Fruit fly (Drosophila melanogaster) whole organism, prepupa: ENCODE results near the gene CG3246.

ENCODE experiments used
- Blimp-1 ChIP-seq: fragments of 200-800 bp; sonication (Bioruptor generic); optimal IDR thresholded peaks from 3 replicates; lab custom pipeline; 2017; ENCODE audit warnings: missing biosample characterization, missing genetic modification characterization, mild to moderate bottlenecking, moderate library complexity, missing genetic modification reagents
- CG10631 ChIP-seq: fragments of 200-800 bp; sonication (Bioruptor generic); optimal IDR thresholded peaks from 2 replicates; lab custom pipeline; 2016; ENCODE audit warnings: missing biosample characterization, missing genetic modification characterization
- CG10669 ChIP-seq: fragments of 200-800 bp; sonication (Bioruptor generic); optimal IDR thresholded peaks from 3 replicates; lab custom pipeline; 2018; ENCODE audit warnings: missing biosample characterization, mild to moderate bottlenecking, missing genetic modification characterization, moderate library complexity
- CG11762 ChIP-seq: fragments of 200-800 bp; sonication (Bioruptor generic); optimal IDR thresholded peaks from 3 replicates; lab custom pipeline; 2016; ENCODE audit warnings: missing biosample characterization, missing genetic modification characterization; ENCODE audit not compliant: insufficient read depth
- CG11902 ChIP-seq: fragments of 200-800 bp; sonication (Bioruptor generic); optimal IDR thresholded peaks from 3 replicates; lab custom pipeline; 2016; ENCODE audit warnings: missing biosample characterization, missing genetic modification characterization
- CG15336 ChIP-seq: fragments of 200-800 bp; sonication (Bioruptor generic); IDR thresholded peaks from 2 replicates; pipeline ENCODE4 v1.3.6; 2022; ENCODE audit warnings: missing biosample characterization, missing genetic modification characterization
- CG3032 ChIP-seq: fragments of 200-800 bp; optimal IDR thresholded peaks from 2 replicates; lab custom pipeline; 2019; ENCODE audit warnings: missing biosample characterization, mild to moderate bottlenecking, missing genetic modification characterization, moderate library complexity
- CG31627 ChIP-seq: fragments of 200-800 bp; sonication (Bioruptor generic); optimal IDR thresholded peaks from 3 replicates; lab custom pipeline; 2016; ENCODE audit warnings: missing biosample characterization, missing genetic modification characterization
- CG32006 ChIP-seq: fragments of 200-800 bp; sonication (Bioruptor generic); optimal IDR thresholded peaks from 3 replicates; lab custom pipeline; 2017; ENCODE audit warnings: missing biosample characterization, mild to moderate bottlenecking, missing genetic modification characterization
- CG34406 ChIP-seq: fragments of 200-800 bp; sonication (Bioruptor generic); optimal IDR thresholded peaks from 3 replicates; lab custom pipeline; 2016; ENCODE audit warnings: missing biosample characterization, missing genetic modification characterization
- CG3919 ChIP-seq: fragments of 200-800 bp; sonication (Bioruptor generic); optimal IDR thresholded peaks from 3 replicates; lab custom pipeline; 2016; ENCODE audit warnings: missing biosample characterization, missing genetic modification characterization
- CG6163 ChIP-seq: fragments of 200-800 bp; sonication (Bioruptor generic); IDR thresholded peaks from 3 replicates; pipeline ENCODE4 v1.3.6; 2022; ENCODE audit warnings: missing biosample characterization, missing genetic modification characterization
- CG6276 ChIP-seq: fragments of 200-800 bp; sonication (Bioruptor generic); optimal IDR thresholded peaks from 2 replicates; lab custom pipeline; 2017; ENCODE audit warnings: missing biosample characterization, mild to moderate bottlenecking, missing genetic modification characterization
- CG6792 ChIP-seq: fragments of 200-800 bp; sonication (Bioruptor generic); optimal IDR thresholded peaks from 3 replicates; lab custom pipeline; 2016; ENCODE audit warnings: missing biosample characterization, missing genetic modification characterization
- CG6808 ChIP-seq: fragments of 200-800 bp; sonication (Bioruptor generic); optimal IDR thresholded peaks from 3 replicates; lab custom pipeline; 2017; ENCODE audit warnings: missing biosample characterization, missing genetic modification characterization, mild to moderate bottlenecking, moderate library complexity, missing genetic modification reagents
- CG6854 ChIP-seq: fragments of 200-800 bp; sonication (Bioruptor generic); optimal IDR thresholded peaks from 2 replicates; lab custom pipeline; 2017; ENCODE audit warnings: missing biosample characterization, mild to moderate bottlenecking, missing genetic modification characterization
- CG8632 ChIP-seq: fragments of 200-800 bp; sonication (Bioruptor generic); optimal IDR thresholded peaks from 3 replicates; lab custom pipeline; 2016; ENCODE audit warnings: missing biosample characterization, missing genetic modification characterization
- Eip78C ChIP-seq: fragments of 200-800 bp; sonication (Bioruptor generic); peaks from one replicate; lab custom pipeline; 2016; ENCODE audit warnings: missing biosample characterization, missing genetic modification characterization
- Ets21C ChIP-seq: fragments of 200-800 bp; sonication (Bioruptor generic); optimal IDR thresholded peaks from 3 replicates; lab custom pipeline; 2016; ENCODE audit warnings: missing biosample characterization, missing genetic modification characterization
- Ets96B ChIP-seq: fragments of 200-800 bp; optimal IDR thresholded peaks from 2 replicates; lab custom pipeline; 2019; ENCODE audit warnings: missing biosample characterization, mild to moderate bottlenecking, missing genetic modification characterization, moderate library complexity
- Gug ChIP-seq: fragments of 200-800 bp; sonication (Bioruptor generic); IDR thresholded peaks from 2 replicates; pipeline ENCODE4 v1.3.6; 2022; ENCODE audit warnings: missing biosample characterization, missing genetic modification characterization
- Hr38 ChIP-seq: sonication (Bioruptor generic); optimal IDR thresholded peaks from 2 replicates; lab custom pipeline; 2016; ENCODE audit warnings: missing biosample characterization, missing genetic modification characterization
- Lpt ChIP-seq: fragments of 200-800 bp; sonication (Bioruptor generic); optimal IDR thresholded peaks from 3 replicates; lab custom pipeline; 2016; ENCODE audit warnings: missing biosample characterization, missing genetic modification characterization
- Met ChIP-seq: fragments of 200-800 bp; sonication (Bioruptor generic); optimal IDR thresholded peaks from 3 replicates; lab custom pipeline; 2016; ENCODE audit warnings: missing biosample characterization, missing genetic modification characterization
- Smox ChIP-seq: fragments of 200-800 bp; sonication (Bioruptor generic); optimal IDR thresholded peaks from 3 replicates; lab custom pipeline; 2016; ENCODE audit warnings: missing biosample characterization, missing genetic modification characterization
- Sox102F ChIP-seq: fragments of 200-800 bp; sonication (Bioruptor generic); optimal IDR thresholded peaks from 2 replicates; lab custom pipeline; 2016; ENCODE audit warnings: missing biosample characterization, mild to moderate bottlenecking, missing genetic modification characterization
- Sox14 ChIP-seq: fragments of 200-800 bp; sonication (Bioruptor generic); optimal IDR thresholded peaks from 3 replicates; lab custom pipeline; 2016; ENCODE audit warnings: missing biosample characterization, missing genetic modification characterization
- Sox15 ChIP-seq: fragments of 200-800 bp; sonication (Bioruptor generic); optimal IDR thresholded peaks from 3 replicates; lab custom pipeline; 2016; ENCODE audit warnings: missing biosample characterization, missing genetic modification characterization
- achi ChIP-seq: fragments of 200-800 bp; sonication (Bioruptor generic); optimal IDR thresholded peaks from 3 replicates; lab custom pipeline; 2016; ENCODE audit warnings: missing biosample characterization, missing genetic modification characterization
- acj6 ChIP-seq: fragments of 200-800 bp; sonication (Bioruptor generic); optimal IDR thresholded peaks from 3 replicates; lab custom pipeline; 2016; ENCODE audit warnings: missing biosample characterization, missing genetic modification characterization
- cyc ChIP-seq: fragments of 200-800 bp; sonication (Bioruptor generic); optimal IDR thresholded peaks from 3 replicates; lab custom pipeline; 2016; ENCODE audit warnings: missing biosample characterization, missing genetic modification characterization
- dac ChIP-seq: fragments of 200-800 bp; sonication (Bioruptor generic); optimal IDR thresholded peaks from 2 replicates; lab custom pipeline; 2017; ENCODE audit warnings: missing biosample characterization, mild to moderate bottlenecking, missing genetic modification characterization
- esn ChIP-seq: fragments of 200-800 bp; sonication (Bioruptor generic); optimal IDR thresholded peaks from 2 replicates; lab custom pipeline; 2016; ENCODE audit warnings: missing biosample characterization, mild to moderate bottlenecking, missing genetic modification characterization, moderate library complexity
- fd59A ChIP-seq: fragments of 200-800 bp; sonication (Bioruptor generic); optimal IDR thresholded peaks from 2 replicates; lab custom pipeline; 2017; ENCODE audit warnings: missing biosample characterization, mild to moderate bottlenecking, missing genetic modification characterization, missing genetic modification reagents
- fd85E ChIP-seq: fragments of 200-800 bp; sonication (Bioruptor generic); optimal IDR thresholded peaks from 3 replicates; lab custom pipeline; 2016; ENCODE audit warnings: missing biosample characterization, missing genetic modification characterization
- fkh ChIP-seq: fragments of 200-800 bp; sonication (Bioruptor generic); optimal IDR thresholded peaks from 3 replicates; lab custom pipeline; 2017; ENCODE audit warnings: missing biosample characterization, mild to moderate bottlenecking, missing genetic modification characterization, moderate library complexity
- lz ChIP-seq: fragments of 200-800 bp; sonication (Bioruptor generic); optimal IDR thresholded peaks from 3 replicates; lab custom pipeline; 2016; ENCODE audit warnings: missing biosample characterization, missing genetic modification characterization
- net ChIP-seq: fragments of 200-800 bp; sonication (Bioruptor generic); optimal IDR thresholded peaks from 3 replicates; lab custom pipeline; 2016; ENCODE audit warnings: missing biosample characterization, missing genetic modification characterization
- salr ChIP-seq, 2 experiments: fragments of 200-800 bp; sonication (Bioruptor generic); optimal IDR thresholded peaks; 3 replicates each; lab custom pipeline; 2016 to 2018; ENCODE audit warnings: missing biosample characterization in 2 of 2, missing genetic modification characterization in 2 of 2, mild to moderate bottlenecking in 1 of 2
- spab ChIP-seq: fragments of 200-800 bp; sonication (Bioruptor generic); optimal IDR thresholded peaks from 2 replicates; lab custom pipeline; 2017; ENCODE audit warnings: missing biosample characterization, mild to moderate bottlenecking, missing genetic modification characterization, missing genetic modification reagents
- ss ChIP-seq, 2 experiments: fragments of 200-800 bp; sonication (Bioruptor generic); optimal IDR thresholded peaks; 2 replicates in 1 of 2; 3 replicates in 1 of 2; lab custom pipeline; 2017 to 2018; ENCODE audit warnings: mild to moderate bottlenecking in 2 of 2, missing biosample characterization in 2 of 2, missing genetic modification characterization in 2 of 2, moderate library complexity in 1 of 2
- svp ChIP-seq: fragments of 200-800 bp; sonication (Bioruptor generic); peaks from one replicate; lab custom pipeline; 2016; ENCODE audit warnings: missing biosample characterization, missing genetic modification characterization
- topi ChIP-seq: fragments of 200-800 bp; sonication (Bioruptor generic); optimal IDR thresholded peaks from 3 replicates; lab custom pipeline; 2016; ENCODE audit warnings: missing biosample characterization, missing genetic modification characterization
- vri ChIP-seq: fragments of 200-800 bp; sonication (Bioruptor generic); optimal IDR thresholded peaks from 3 replicates; lab custom pipeline; 2016; ENCODE audit warnings: missing biosample characterization, mild to moderate bottlenecking, missing genetic modification characterization

Gene CG3246

DNA sequence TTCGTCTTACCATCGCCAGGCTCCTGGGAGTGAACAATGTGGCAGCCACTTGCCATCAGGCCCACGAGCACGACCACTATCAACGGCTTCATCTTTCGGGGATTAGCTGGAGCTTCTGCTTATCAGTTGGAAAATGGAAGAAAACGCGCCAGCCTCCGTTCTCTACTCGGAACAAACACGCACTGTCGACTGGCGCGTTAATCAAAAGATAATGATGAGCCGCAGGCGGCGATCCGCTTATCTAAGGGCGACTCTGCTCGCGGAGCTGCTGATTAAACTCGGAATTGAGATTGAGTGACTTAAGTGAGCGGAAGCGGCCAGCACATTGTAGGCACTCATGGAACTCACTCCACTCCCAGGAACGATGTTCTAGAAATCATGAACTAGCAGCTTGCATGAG, at the start of gene CG3246:
CG3246 (minus strand) TSS at position 193 of the 400 bp plus-strand sequence.
- TF ChIP-seq spab (GFP tag; lab: Kevin White, UChicago) (no peak), svp (GFP tag; lab: Kevin White, UChicago) (peak; percentile 94)
- TF ChIP-seq, all 60 proteins: peak for 1

DNA sequence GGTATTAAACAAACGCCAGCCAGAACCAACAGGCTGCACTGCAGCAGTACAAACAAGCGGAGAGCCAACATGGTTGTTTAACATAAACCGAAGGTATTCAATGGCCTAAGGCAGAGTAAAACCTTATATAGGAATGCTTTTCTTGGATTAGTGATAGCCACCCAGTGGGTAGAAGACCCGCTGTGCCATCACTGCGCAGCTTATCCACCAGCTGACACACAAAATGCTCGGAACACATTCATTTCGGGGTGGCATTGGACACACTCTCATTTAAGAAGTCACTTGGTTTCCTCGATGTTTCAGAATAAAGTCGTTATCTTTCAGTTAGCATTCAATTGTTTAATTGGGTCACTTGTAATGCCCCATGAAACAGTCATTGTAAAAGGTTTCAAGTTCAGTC, 48.2 kb upstream of the CG3246 start, which contains the start of gene CG31954:
CG31954 (minus strand) TSS at position 101 of the 400 bp plus-strand sequence.
- TF ChIP-seq achi (GFP tag; lab: Kevin White, UChicago) = no peak
- TF ChIP-seq spab (GFP tag; lab: Kevin White, UChicago) = no peak
- no peak for TF ChIP-seq Met
- TF ChIP-seq CG11902 (GFP tag; lab: Kevin White, UChicago) = no peak
- TF ChIP-seq CG6854 (GFP tag; lab: Kevin White, UChicago) = no peak
- TF ChIP-seq CG34406 (GFP tag; lab: Kevin White, UChicago) = no peak
- TF ChIP-seq dac (GFP tag; lab: Kevin White, UChicago) = no peak
- no peak for TF ChIP-seq Eip78C (GFP tag; lab: Kevin White, UChicago)
- TF ChIP-seq Sox14 (GFP tag; lab: Kevin White, UChicago) = no peak
- no peak for TF ChIP-seq CG6792
- TF ChIP-seq Sox15 (GFP tag; lab: Kevin White, UChicago) = no peak
- TF ChIP-seq, all 60 proteins: peak for 0

DNA sequence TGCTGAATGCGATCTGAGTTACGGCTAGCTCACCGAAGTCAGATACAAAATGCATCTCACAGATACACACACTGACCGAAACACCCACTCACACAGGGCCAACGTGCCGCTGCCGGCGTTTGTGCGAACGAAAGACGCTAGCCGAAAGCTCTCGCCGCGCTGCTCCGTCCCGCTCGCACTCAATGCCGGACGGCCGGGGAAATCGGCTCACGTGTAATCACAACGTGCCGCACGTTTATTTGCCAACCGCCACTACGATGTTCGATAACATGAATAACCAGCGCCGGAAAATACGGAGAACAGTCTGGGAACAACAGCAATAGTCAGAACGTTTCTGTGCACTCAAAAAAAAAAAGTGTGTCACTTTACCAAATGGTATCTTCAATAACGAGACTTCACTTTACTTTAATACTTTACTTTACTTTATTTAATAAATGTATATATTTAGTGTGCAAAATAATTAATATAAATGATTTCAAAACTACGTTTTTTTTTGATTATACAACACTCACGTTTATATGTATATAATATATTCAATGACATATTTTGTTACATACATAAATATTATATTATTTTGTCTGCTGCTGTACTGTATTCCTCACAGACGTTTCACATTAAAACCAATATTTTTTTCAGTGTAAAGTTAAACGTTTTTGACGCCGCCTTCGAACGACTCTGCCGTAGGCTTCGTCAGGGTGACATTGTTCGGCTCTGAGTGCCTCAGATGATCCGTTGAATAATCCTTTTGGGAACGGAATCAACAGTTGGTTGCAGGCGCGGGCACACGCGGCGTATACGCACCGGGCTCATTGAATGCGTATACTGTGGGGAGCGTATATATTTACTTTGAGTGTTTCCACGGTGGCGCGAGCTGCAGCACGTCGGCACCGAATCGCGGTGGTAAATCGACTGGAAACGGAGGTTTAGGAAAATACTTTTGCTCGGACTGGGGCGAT, 45.7 kb upstream of the CG3246 start, which contains the start of gene tim:
tim (minus strand) TSS at position 911 of the 956 bp plus-strand sequence.
- no peak for TF ChIP-seq Met
- TF ChIP-seq Sox14 (GFP tag; lab: Kevin White, UChicago) = no peak
- no peak for TF ChIP-seq CG6163 (GFP tag; lab: Robert Waterston, UW)
- no peak for TF ChIP-seq Ets96B (tag; lab: Kevin White, UChicago)
- TF ChIP-seq CG10669 = no peak
- TF ChIP-seq topi (GFP tag; lab: Kevin White, UChicago) = no peak
- TF ChIP-seq salr (GFP tag; optimal IDR thresholded peaks at IDR 0.05; lab: Kevin White, UChicago) = no peak
- no peak for TF ChIP-seq cyc
- TF ChIP-seq CG10631 = peak; percentile 30
- TF ChIP-seq CG8632 (GFP tag; lab: Kevin White, UChicago) = no peak
- TF ChIP-seq lz (GFP tag; lab: Kevin White, UChicago) = no peak
- TF ChIP-seq CG31627 (GFP tag; lab: Kevin White, UChicago) = no peak
- no peak for TF ChIP-seq CG3919 (GFP tag; lab: Kevin White, UChicago)
- TF ChIP-seq CG6808 (GFP tag; lab: Kevin White, UChicago) = no peak
- TF ChIP-seq CG6276 (GFP tag; lab: Kevin White, UChicago) = no peak
- TF ChIP-seq Sox102F (GFP tag; lab: Kevin White, UChicago) = no peak
- no peak for TF ChIP-seq CG6854 (GFP tag; lab: Kevin White, UChicago)
- no peak for TF ChIP-seq acj6
- no peak for TF ChIP-seq Blimp-1 (GFP tag; lab: Kevin White, UChicago)
- TF ChIP-seq fd85E (GFP tag; lab: Kevin White, UChicago) = no peak
- TF ChIP-seq CG32006 (GFP tag; lab: Kevin White, UChicago) = no peak
- no peak for TF ChIP-seq Hr38
- TF ChIP-seq vri (GFP tag; lab: Kevin White, UChicago) = no peak
- TF ChIP-seq fkh (GFP tag; lab: Kevin White, UChicago) = no peak
- no peak for TF ChIP-seq CG34406 (GFP tag; lab: Kevin White, UChicago)
- TF ChIP-seq Gug (GFP tag; lab: Robert Waterston, UW) = peak; percentile 46; the same call in 1 of the 2 replicates
- TF ChIP-seq fd59A (GFP tag; lab: Kevin White, UChicago) = no peak
- TF ChIP-seq Lpt = no peak
- peak; percentile 77 for TF ChIP-seq svp (GFP tag; lab: Kevin White, UChicago)
- no peak for TF ChIP-seq ss (GFP tag; optimal IDR thresholded peaks at IDR 0.05; lab: Kevin White, UChicago)
- no peak for TF ChIP-seq net (GFP tag; lab: Kevin White, UChicago)
- peak; percentile 53 for TF ChIP-seq Eip78C (GFP tag; lab: Kevin White, UChicago)
- TF ChIP-seq Ets21C = no peak
- TF ChIP-seq esn (GFP tag; lab: Kevin White, UChicago) = no peak
- 0 out of 2 replicates have a peak, but pooled peaks have one; percentile 23 for TF ChIP-seq CG15336 (GFP tag; lab: Robert Waterston, UW)
- TF ChIP-seq Smox (GFP tag; lab: Kevin White, UChicago) = no peak
- TF ChIP-seq Sox15 (GFP tag; lab: Kevin White, UChicago) = no peak
- no peak for TF ChIP-seq dac (GFP tag; lab: Kevin White, UChicago)
- TF ChIP-seq CG6792 = no peak
- TF ChIP-seq CG3032 (tag; lab: Kevin White, UChicago) = no peak
- TF ChIP-seq CG11762 (GFP tag; lab: Kevin White, UChicago) = no peak
